Fruit fly (Drosophila melanogaster) Kc167 (cell line): ENCODE data around the gene ND-51.

ENCODE experiments used
- Myc ChIP-seq: fragments of >200 bp; optimal IDR thresholded peaks from 2 replicates; lab custom pipeline; 2017; ENCODE audit warnings: missing external identifiers
- h ChIP-seq: fragments of >200 bp; optimal IDR thresholded peaks from 3 replicates; lab custom pipeline; 2018; ENCODE audit warnings: missing external identifiers
- insv ChIP-seq: fragments of >200 bp; optimal IDR thresholded peaks from 3 replicates; lab custom pipeline; 2018; ENCODE audit warnings: missing external identifiers
- psq ChIP-seq: fragments of >200 bp; optimal IDR thresholded peaks from 2 replicates; lab custom pipeline; 2017; ENCODE audit warnings: missing external identifiers
- ttk ChIP-seq: sonication (Bioruptor generic); optimal IDR thresholded peaks from 2 replicates; lab custom pipeline; 2017; ENCODE audit warnings: missing external identifiers

DNA sequence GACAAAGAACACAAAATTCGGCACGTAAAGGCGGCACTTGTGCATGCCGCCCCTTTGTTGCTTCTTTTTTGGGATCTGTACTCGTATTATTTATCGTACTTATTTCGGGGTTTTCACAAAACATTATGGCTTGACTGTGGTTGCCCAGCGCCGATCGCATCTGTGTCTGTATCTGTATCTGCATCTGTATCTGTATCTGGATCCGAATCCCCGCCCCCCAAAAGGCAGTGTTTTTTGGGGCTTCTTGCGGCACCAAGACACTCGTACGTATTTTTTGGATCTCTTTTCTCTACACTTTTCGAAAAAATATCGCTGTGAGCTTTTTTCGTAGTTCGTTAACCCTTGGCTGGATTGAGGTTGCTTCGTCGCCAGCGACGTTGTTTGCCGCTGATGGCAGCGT is 25.1 kb upstream of the ND-51 start:
- no peak for TF ChIP-seq ttk (lab: Kevin White, UChicago)
- TF ChIP-seq h (lab: Kevin White, UChicago), result no peak
- no peak for TF ChIP-seq psq
- no peak for TF ChIP-seq Myc (lab: Kevin White, UChicago)
- TF ChIP-seq insv, result no peak
